Worm (Caenorhabditis elegans) whole organism, mixed stage, embryonic: ENCODE measurements around the gene Y52E8A.1.

Source experiments
- elt-1 ChIP-seq: sonication (generic microtip); optimal IDR thresholded peaks from 2 replicates; lab custom pipeline; 2017; ENCODE audit warnings: missing genetic modification characterization, mild to moderate bottlenecking, missing compliant biosample characterization, antibody characterized with exemption, moderate library complexity, borderline replicate concordance; ENCODE audit not compliant: insufficient read depth
- hlh-1 ChIP-seq: fragments of 150-350 bp; optimal IDR thresholded peaks from 2 replicates; lab custom pipeline; 2014; ENCODE audit warnings: missing biosample characterization, missing genetic modification reagents, missing genetic modification characterization
- nhr-12 ChIP-seq: fragments of 150-350 bp; optimal IDR thresholded peaks from 2 replicates; lab custom pipeline; 2014; ENCODE audit warnings: missing biosample characterization, missing genetic modification characterization
- nhr-28 ChIP-seq: fragments of 150-350 bp; optimal IDR thresholded peaks from 2 replicates; lab custom pipeline; 2014; ENCODE audit warnings: missing biosample characterization, missing genetic modification characterization
- pha-4 ChIP-seq: fragments of 150-350 bp; optimal IDR thresholded peaks from 2 replicates; lab custom pipeline; 2018; ENCODE audit warnings: missing biosample characterization, missing genetic modification reagents, missing genetic modification characterization
- snpc-4 ChIP-seq: fragments of 150-350 bp; optimal IDR thresholded peaks from 2 replicates; lab custom pipeline; 2014; ENCODE audit warnings: missing biosample characterization, missing genetic modification characterization
- unc-62 ChIP-seq: fragments of 150-350 bp; optimal IDR thresholded peaks from 2 replicates; lab custom pipeline; 2014; ENCODE audit warnings: missing biosample characterization, missing genetic modification reagents, missing genetic modification characterization

ce11 chrII:4362088-4362487, 40.2 kb downstream of the Y52E8A.1 start:
- no peak for TF ChIP-seq pha-4 (tag; lab: Kevin White, UChicago)
- TF ChIP-seq nhr-28 (tag; lab: Kevin White, UChicago), result no peak
- TF ChIP-seq hlh-1 (tag; lab: Kevin White, UChicago), result no peak
- no peak for TF ChIP-seq nhr-12
- TF ChIP-seq snpc-4 (tag; lab: Kevin White, UChicago), result no peak
- no peak for TF ChIP-seq elt-1 (tag; lab: Kevin White, UChicago)
- TF ChIP-seq unc-62 (GFP tag; lab: Kevin White, UChicago), result no peak
